Fruit fly (Drosophila melanogaster): ENCODE results near the gene dpr19.

dpr19 gene

dm6 chr2L:10375464-10376236, at the start of gene dpr19, which contains the start of gene CG33303 (continued):
- TF ChIP-seq ssp (GFP tag; IDR thresholded peaks at IDR 0.05) (peak; percentile 60; the same call in 1 of the 2 replicates), NfI (GFP tag; optimal IDR thresholded peaks at IDR 0.05) (peak; percentile 45), CG10462 (GFP tag; optimal IDR thresholded peaks at IDR 0.05) (peak; percentile 20), Dp (GFP tag; optimal IDR thresholded peaks at IDR 0.05) (peak; percentile 30), crc (GFP tag; optimal IDR thresholded peaks at IDR 0.05) (no peak), D19B (GFP tag; optimal IDR thresholded peaks at IDR 0.05) (peak; percentile 21), nerfin-1 (tag; optimal IDR thresholded peaks at IDR 0.05) (peak; percentile 76), CG17912 (GFP tag; optimal IDR thresholded peaks at IDR 0.05) (peak; percentile 29), B-H1 (GFP tag; IDR thresholded peaks at IDR 0.05) (peak; percentile 27; the same call in 1 of the 3 replicates), seq (GFP tag; IDR thresholded peaks at IDR 0.05) (0 out of 2 replicates have a peak, but pooled peaks have one; percentile 7), CG8388 (GFP tag; optimal IDR thresholded peaks at IDR 0.05) (peak; percentile 86), CG9932 (GFP tag; IDR thresholded peaks at IDR 0.05) (peak; percentile 17; the same call in 1 of the 2 replicates), ro (GFP tag; IDR thresholded peaks at IDR 0.05) (no peak), CG4820 (GFP tag; optimal IDR thresholded peaks at IDR 0.05) (peak; percentile 41), CG13894 (tag; optimal IDR thresholded peaks at IDR 0.05) (peak; percentile 72), caup (GFP tag; optimal IDR thresholded peaks at IDR 0.05; ENCODE audit: severe bottlenecking) (peak; percentile 74), ap (GFP tag; IDR thresholded peaks at IDR 0.05) (peak; percentile 67), Hand (GFP tag; optimal IDR thresholded peaks at IDR 0.05) (peak; percentile 31), Ssrp (tag; optimal IDR thresholded peaks at IDR 0.05) (peak; percentile 77), nmo (GFP tag; optimal IDR thresholded peaks at IDR 0.05) (peak; percentile 88), da (GFP tag; optimal IDR thresholded peaks at IDR 0.05) (no peak), CG34422 (GFP tag; IDR thresholded peaks at IDR 0.05) (peak; percentile 87; the same call in 2 of the 3 replicates), p53 (GFP tag; optimal IDR thresholded peaks at IDR 0.05) (no peak), CG11504 (tag; optimal IDR thresholded peaks at IDR 0.05) (peak; percentile 85), klu (GFP tag; IDR thresholded peaks at IDR 0.05) (no peak), CG16815 (GFP tag; optimal IDR thresholded peaks at IDR 0.05) (no peak), pfk (GFP tag; optimal IDR thresholded peaks at IDR 0.05) (peak; percentile 61), CG10654 (GFP tag; optimal IDR thresholded peaks at IDR 0.05) (peak; percentile 29), al (GFP tag; IDR thresholded peaks at IDR 0.05) (no peak; the same call in 1 of the 2 replicates), CG2889 (GFP tag; IDR thresholded peaks at IDR 0.05) (no peak), gsb-n (tag; optimal IDR thresholded peaks at IDR 0.05) (peak; percentile 82), z (GFP tag; IDR thresholded peaks at IDR 0.05) (no peak), chm (GFP tag; IDR thresholded peaks at IDR 0.05) (no peak; the same call in 1 of the 2 replicates), Oli (tag; optimal IDR thresholded peaks at IDR 0.05) (peak; percentile 64), pan (optimal IDR thresholded peaks at IDR 0.05) (no peak), pan (GFP tag; optimal IDR thresholded peaks at IDR 0.05 in 1 of 2, IDR thresholded peaks at IDR 0.05 in 1 of 2) (peak in 1 of 2 experiments; percentile 64), CrebB (tag; optimal IDR thresholded peaks at IDR 0.05) (peak; percentile 29), HLH3B (GFP tag; IDR thresholded peaks at IDR 0.05) (peak; percentile 38; the same call in 1 of the 2 replicates), lbe (GFP tag; optimal IDR thresholded peaks at IDR 0.05) (peak; percentile 39), psq (GFP tag; optimal IDR thresholded peaks at IDR 0.05) (peak; percentile 10), Chrac-16 (GFP tag; optimal IDR thresholded peaks at IDR 0.05) (peak; percentile 38), CG9727 (GFP tag; optimal IDR thresholded peaks at IDR 0.05) (peak; percentile 83), CG3163 (GFP tag; optimal IDR thresholded peaks at IDR 0.05) (no peak), ab (GFP tag; optimal IDR thresholded peaks at IDR 0.05) (no peak), zen2 (GFP tag; IDR thresholded peaks at IDR 0.05; ENCODE audit: partially characterized antibody) (no peak), fd96Cb (tag; optimal IDR thresholded peaks at IDR 0.05) (peak; percentile 66), sc (optimal IDR thresholded peaks at IDR 0.05) (no peak), sc (GFP tag; optimal IDR thresholded peaks at IDR 0.05) (peak; percentile 33), trh (GFP tag; optimal IDR thresholded peaks at IDR 0.05) (peak; percentile 19)
